Fruit fly (Drosophila melanogaster): ENCODE results near the gene CG4617.

The CG4617 gene

dm6 chrX:7102013-7102520 lies 2.2 kb downstream of the CG4617 start, which contains the start of gene CG4615 (continued):
- no peak for TF ChIP-seq ap (GFP tag; IDR thresholded peaks at IDR 0.05)
- TF ChIP-seq sens-2 (GFP tag; IDR thresholded peaks at IDR 0.05), result no peak
- TF ChIP-seq NK7.1 (GFP tag; optimal IDR thresholded peaks at IDR 0.05), result no peak
- no peak for TF ChIP-seq h (optimal IDR thresholded peaks at IDR 0.05)
- TF ChIP-seq CG8359 (GFP tag; optimal IDR thresholded peaks at IDR 0.05; ENCODE audit: borderline replicate concordance), result no peak
- TF ChIP-seq Trl (optimal IDR thresholded peaks at IDR 0.05), result no peak
- no peak for TF ChIP-seq Trl (GFP tag; optimal IDR thresholded peaks at IDR 0.05)
- TF ChIP-seq CG6272 (GFP tag; IDR thresholded peaks at IDR 0.05), result peak; percentile 56
- TF ChIP-seq CG6654 (GFP tag; optimal IDR thresholded peaks at IDR 0.05), result no peak
- TF ChIP-seq Sry-δ (GFP tag; optimal IDR thresholded peaks at IDR 0.05), result peak; percentile 87
- TF ChIP-seq bigmax (GFP tag; optimal IDR thresholded peaks at IDR 0.05), result no peak
- no peak for TF ChIP-seq CG10565 (GFP tag; optimal IDR thresholded peaks at IDR 0.05)
- TF ChIP-seq Camta (GFP tag; optimal IDR thresholded peaks at IDR 0.05), result no peak
- TF ChIP-seq CG2678 (tag; optimal IDR thresholded peaks at IDR 0.05), result no peak
- TF ChIP-seq chif (GFP tag; optimal IDR thresholded peaks at IDR 0.05), result no peak
- no peak for TF ChIP-seq Antp (GFP tag; optimal IDR thresholded peaks at IDR 0.05)
- no peak for TF ChIP-seq pros (GFP tag; optimal IDR thresholded peaks at IDR 0.05)
- TF ChIP-seq Hr39 (optimal IDR thresholded peaks at IDR 0.05), result no peak
- TF ChIP-seq lov (optimal IDR thresholded peaks at IDR 0.05), result no peak
- no peak for TF ChIP-seq lov (GFP tag; IDR thresholded peaks at IDR 0.05)
- TF ChIP-seq CG31441 (GFP tag; IDR thresholded peaks at IDR 0.05), result no peak
- no peak; the same call in 2 of the 3 replicates for TF ChIP-seq zen2 (GFP tag; IDR thresholded peaks at IDR 0.05; ENCODE audit: partially characterized antibody)
- no peak for TF ChIP-seq trh (GFP tag; optimal IDR thresholded peaks at IDR 0.05)
- peak; percentile 80 for TF ChIP-seq sna (GFP tag; IDR thresholded peaks at IDR 0.05; ENCODE audit: partially characterized antibody)
- TF ChIP-seq CG3407 (GFP tag; optimal IDR thresholded peaks at IDR 0.05), result no peak
- TF ChIP-seq CG1603 (tag; optimal IDR thresholded peaks at IDR 0.05), result peak; percentile 25
- no peak for TF ChIP-seq CG1602 (GFP tag; optimal IDR thresholded peaks at IDR 0.05)
- TF ChIP-seq CG4820 (GFP tag; optimal IDR thresholded peaks at IDR 0.05), result no peak
- TF ChIP-seq MTF-1 (GFP tag; optimal IDR thresholded peaks at IDR 0.05; ENCODE audit: borderline replicate concordance), result no peak
- TF ChIP-seq Deaf1 (tag; optimal IDR thresholded peaks at IDR 0.05), result no peak
- TF ChIP-seq B-H2 (GFP tag; optimal IDR thresholded peaks at IDR 0.05), result no peak
- no peak for TF ChIP-seq CG6765 (GFP tag; optimal IDR thresholded peaks at IDR 0.05)
- no peak for TF ChIP-seq CG10267 (tag; optimal IDR thresholded peaks at IDR 0.05)
- no peak for TF ChIP-seq eyg (GFP tag; optimal IDR thresholded peaks at IDR 0.05)
- TF ChIP-seq CG6813 (GFP tag; optimal IDR thresholded peaks at IDR 0.05), result no peak
- TF ChIP-seq Ets97D (GFP tag; optimal IDR thresholded peaks at IDR 0.05), result peak; percentile 44
- TF ChIP-seq CG7745 (tag; optimal IDR thresholded peaks at IDR 0.05), result no peak
- TF ChIP-seq CG18619 (GFP tag; optimal IDR thresholded peaks at IDR 0.05), result no peak
- no peak for TF ChIP-seq Doc2 (GFP tag; IDR thresholded peaks at IDR 0.05)
- TF ChIP-seq Pdp1 (GFP tag; optimal IDR thresholded peaks at IDR 0.05), result no peak
- peak; percentile 19; the same call in 1 of the 2 replicates for TF ChIP-seq sob (GFP tag; IDR thresholded peaks at IDR 0.05)
- TF ChIP-seq Dp (GFP tag; optimal IDR thresholded peaks at IDR 0.05), result peak; percentile 50
- TF ChIP-seq CG14860 (GFP tag; IDR thresholded peaks at IDR 0.05; ENCODE audit: partially characterized antibody), result peak; percentile 70; the same call in 2 of the 3 replicates
- TF ChIP-seq CG11093 (GFP tag; IDR thresholded peaks at IDR 0.05), result no peak
- TF ChIP-seq zfh2 (GFP tag; optimal IDR thresholded peaks at IDR 0.05), result no peak
- TF ChIP-seq Optix (GFP tag; IDR thresholded peaks at IDR 0.05), result no peak
- TF ChIP-seq stwl (tag; optimal IDR thresholded peaks at IDR 0.05), result peak; percentile 35
- no peak for TF ChIP-seq CG6683 (GFP tag; optimal IDR thresholded peaks at IDR 0.05)
- no peak for TF ChIP-seq eve (GFP tag; optimal IDR thresholded peaks at IDR 0.05)
- no peak for TF ChIP-seq Neu2 (GFP tag; optimal IDR thresholded peaks at IDR 0.05; ENCODE audit: borderline replicate concordance)
- no peak for TF ChIP-seq CG17829 (tag; optimal IDR thresholded peaks at IDR 0.05)
- no peak for TF ChIP-seq bowl (GFP tag; IDR thresholded peaks at IDR 0.05)

All from whole organism, embryonic.